Fruit fly (Drosophila melanogaster) whole organism, embryonic: Measurements from ENCODE around the gene asf1.

Experiments
- CG10147 ChIP-seq: fragments of 200-800 bp; sonication (Bioruptor generic); optimal IDR thresholded peaks from 2 replicates; lab custom pipeline; 2019; ENCODE audit warnings: missing biosample characterization, mild to moderate bottlenecking, missing genetic modification characterization, moderate library complexity
- CG10321 ChIP-seq: fragments of 200-800 bp; sonication (Bioruptor generic); IDR thresholded peaks from 2 replicates; pipeline ENCODE4 v1.3.6; 2022; ENCODE audit warnings: missing biosample characterization, missing genetic modification characterization
- CG10543 ChIP-seq: fragments of 200-800 bp; sonication (Bioruptor generic); optimal IDR thresholded peaks from 3 replicates; lab custom pipeline; 2017; ENCODE audit warnings: missing biosample characterization, mild to moderate bottlenecking, missing genetic modification characterization, moderate library complexity
- CG12155 ChIP-seq: fragments of 200-800 bp; sonication (Bioruptor generic); optimal IDR thresholded peaks from 3 replicates; lab custom pipeline; 2016; ENCODE audit warnings: missing biosample characterization, missing genetic modification characterization
- CG12942 ChIP-seq: fragments of 200-800 bp; sonication (Bioruptor generic); optimal IDR thresholded peaks from 3 replicates; lab custom pipeline; 2016; ENCODE audit warnings: missing biosample characterization, missing genetic modification characterization
- CG16779 ChIP-seq: fragments of 200-800 bp; sonication (Bioruptor generic); IDR thresholded peaks from 2 replicates; pipeline ENCODE4 v1.3.6; 2022; ENCODE audit warnings: missing biosample characterization, missing genetic modification characterization
- CG17328 ChIP-seq: fragments of 200-800 bp; sonication (Bioruptor generic); IDR thresholded peaks from 2 replicates; pipeline ENCODE4 v1.3.6; 2022; ENCODE audit warnings: missing biosample characterization, missing genetic modification characterization
- CG17385 ChIP-seq: fragments of 200-800 bp; sonication (Bioruptor generic); optimal IDR thresholded peaks from 3 replicates; lab custom pipeline; 2018; ENCODE audit warnings: missing biosample characterization, mild to moderate bottlenecking, missing genetic modification characterization
- CG17568 ChIP-seq: fragments of 200-800 bp; sonication (Bioruptor generic); optimal IDR thresholded peaks from 2 replicates; lab custom pipeline; 2018; ENCODE audit warnings: missing biosample characterization, mild to moderate bottlenecking, missing genetic modification characterization, moderate library complexity
- CG18262 ChIP-seq: fragments of 200-800 bp; optimal IDR thresholded peaks from 3 replicates; lab custom pipeline; 2019; ENCODE audit warnings: missing biosample characterization, mild to moderate bottlenecking, missing genetic modification characterization, moderate library complexity
- CG18599 ChIP-seq: fragments of 200-800 bp; sonication (Bioruptor generic); optimal IDR thresholded peaks from 3 replicates; lab custom pipeline; 2017; ENCODE audit warnings: missing biosample characterization, missing genetic modification characterization, mild to moderate bottlenecking, moderate library complexity, missing genetic modification reagents
- CG2202 ChIP-seq: fragments of 200-800 bp; sonication (Bioruptor generic); optimal IDR thresholded peaks from 2 replicates; lab custom pipeline; 2018; ENCODE audit warnings: missing biosample characterization, mild to moderate bottlenecking, missing genetic modification characterization
- CG34376 ChIP-seq: fragments of 200-800 bp; sonication (Bioruptor generic); optimal IDR thresholded peaks from 2 replicates; lab custom pipeline; 2018; ENCODE audit warnings: missing biosample characterization, mild to moderate bottlenecking, missing genetic modification characterization
- CG34422 ChIP-seq: fragments of 200-800 bp; sonication (Bioruptor generic); IDR thresholded peaks from 3 replicates; pipeline ENCODE4 v1.3.6; 2022; ENCODE audit warnings: missing biosample characterization, missing genetic modification characterization
- CG3838 ChIP-seq: fragments of 200-800 bp; sonication (Bioruptor generic); optimal IDR thresholded peaks from 3 replicates; lab custom pipeline; 2016; ENCODE audit warnings: missing biosample characterization, missing genetic modification characterization
- CG4328 ChIP-seq: fragments of 200-800 bp; sonication (Bioruptor generic); optimal IDR thresholded peaks from 3 replicates; lab custom pipeline; 2017; ENCODE audit warnings: missing biosample characterization, missing genetic modification reagents, missing genetic modification characterization
- CG4404 ChIP-seq: fragments of 200-800 bp; sonication (Bioruptor generic); IDR thresholded peaks from 2 replicates; pipeline ENCODE4 v1.3.6; 2022; ENCODE audit warnings: missing biosample characterization, missing genetic modification characterization
- CG8089 ChIP-seq: fragments of 200-800 bp; sonication (Bioruptor generic); optimal IDR thresholded peaks from 3 replicates; lab custom pipeline; 2016; ENCODE audit warnings: missing biosample characterization, missing genetic modification characterization
- CG8359 ChIP-seq: fragments of 200-800 bp; sonication (Bioruptor generic); optimal IDR thresholded peaks from 2 replicates; lab custom pipeline; 2017; ENCODE audit warnings: missing biosample characterization, mild to moderate bottlenecking, missing genetic modification characterization, borderline replicate concordance
- CG9727 ChIP-seq: fragments of 200-800 bp; sonication (Bioruptor generic); optimal IDR thresholded peaks from 3 replicates; lab custom pipeline; 2017; ENCODE audit warnings: missing biosample characterization, mild to moderate bottlenecking, missing genetic modification characterization
- Deaf1 ChIP-seq: fragments of 200-800 bp; optimal IDR thresholded peaks from 3 replicates; lab custom pipeline; 2019; ENCODE audit warnings: missing biosample characterization, mild to moderate bottlenecking, missing genetic modification characterization, moderate library complexity
- HLHmδ ChIP-seq: fragments of 200-800 bp; sonication (Bioruptor generic); optimal IDR thresholded peaks from 2 replicates; lab custom pipeline; 2018; ENCODE audit warnings: missing biosample characterization, mild to moderate bottlenecking, missing genetic modification characterization, moderate library complexity
- MESR4 ChIP-seq: fragments of 200-800 bp; sonication (Bioruptor generic); optimal IDR thresholded peaks from 2 replicates; lab custom pipeline; 2018; ENCODE audit warnings: missing biosample characterization, mild to moderate bottlenecking, missing genetic modification characterization, moderate library complexity
- Nf-YC ChIP-seq: fragments of 200-800 bp; optimal IDR thresholded peaks from 3 replicates; lab custom pipeline; 2019; ENCODE audit warnings: missing biosample characterization, mild to moderate bottlenecking, missing genetic modification characterization, moderate library complexity
- Oaz ChIP-seq: fragments of 200-800 bp; sonication (Bioruptor generic); IDR thresholded peaks from 2 replicates; pipeline ENCODE4 v1.3.6; 2022; ENCODE audit warnings: missing biosample characterization, missing genetic modification characterization
- Trl ChIP-seq, 3 experiments: fragments of >200 bp in 2 of 3; fragments of 200-800 bp in 1 of 3; sonication (Bioruptor generic) in 1 of 3; optimal IDR thresholded peaks; 2 replicates in 1 of 3; 3 replicates in 2 of 3; lab custom pipeline; 2016 to 2017; ENCODE audit warnings: missing biosample characterization in 1 of 3, missing genetic modification characterization in 1 of 3
- YL-1 ChIP-seq: fragments of 200-800 bp; sonication (Bioruptor generic); optimal IDR thresholded peaks from 3 replicates; lab custom pipeline; 2017; ENCODE audit warnings: missing biosample characterization, mild to moderate bottlenecking, missing genetic modification characterization
- abd-A ChIP-seq: fragments of 200-800 bp; sonication (Bioruptor generic); optimal IDR thresholded peaks from 3 replicates; lab custom pipeline; 2019; ENCODE audit warnings: missing biosample characterization, mild to moderate bottlenecking, missing genetic modification characterization, moderate library complexity
- bab2 ChIP-seq: fragments of 200-800 bp; sonication (Bioruptor generic); optimal IDR thresholded peaks from 2 replicates; lab custom pipeline; 2016; ENCODE audit warnings: missing biosample characterization, missing genetic modification characterization
- bcd ChIP-seq: fragments of 200-800 bp; sonication (Bioruptor generic); optimal IDR thresholded peaks from 2 replicates; lab custom pipeline; 2017; ENCODE audit warnings: missing biosample characterization, mild to moderate bottlenecking, missing genetic modification characterization
- cato ChIP-seq: fragments of 200-800 bp; sonication (Bioruptor generic); optimal IDR thresholded peaks from 2 replicates; lab custom pipeline; 2016; ENCODE audit warnings: missing biosample characterization, missing genetic modification characterization, borderline replicate concordance
- ewg ChIP-seq: fragments of 200-800 bp; sonication (Bioruptor generic); optimal IDR thresholded peaks from 3 replicates; lab custom pipeline; 2017; ENCODE audit warnings: mild to moderate bottlenecking, missing biosample characterization, missing genetic modification reagents, missing genetic modification characterization
- gce ChIP-seq: fragments of 200-800 bp; sonication (Bioruptor generic); IDR thresholded peaks from 3 replicates; pipeline ENCODE4 v1.3.6; 2022; ENCODE audit warnings: missing biosample characterization, missing genetic modification characterization
- gcm ChIP-seq: fragments of 200-800 bp; sonication (Bioruptor generic); optimal IDR thresholded peaks from 2 replicates; lab custom pipeline; 2019; ENCODE audit warnings: missing biosample characterization, mild to moderate bottlenecking, missing genetic modification characterization, moderate library complexity
- grn ChIP-seq: fragments of 200-800 bp; sonication (Bioruptor generic); optimal IDR thresholded peaks from 3 replicates; lab custom pipeline; 2017; ENCODE audit warnings: missing biosample characterization, missing genetic modification characterization
- lbe ChIP-seq: fragments of 200-800 bp; sonication (Bioruptor generic); optimal IDR thresholded peaks from 2 replicates; lab custom pipeline; 2016; ENCODE audit warnings: missing biosample characterization, mild to moderate bottlenecking, missing genetic modification characterization
- p53 ChIP-seq: fragments of 200-800 bp; sonication (Bioruptor generic); optimal IDR thresholded peaks from 2 replicates; lab custom pipeline; 2016; ENCODE audit warnings: missing biosample characterization, missing genetic modification characterization
- pan ChIP-seq, 4 experiments: fragments of >200 bp in 3 of 4; fragments of 200-800 bp in 1 of 4; sonication (Bioruptor generic) in 1 of 4; optimal IDR thresholded peaks in 3 of 4; IDR thresholded peaks in 1 of 4; 2 replicates each; pipeline versions ENCODE4 v1.3.6 to Lab custom; 2017 to 2022; ENCODE audit warnings: missing biosample characterization in 2 of 4, missing genetic modification characterization in 2 of 4, mixed read lengths in 1 of 4
- phol ChIP-seq: fragments of 200-800 bp; sonication (Bioruptor generic); optimal IDR thresholded peaks from 3 replicates; lab custom pipeline; 2018; ENCODE audit warnings: missing biosample characterization, mild to moderate bottlenecking, missing genetic modification characterization, moderate library complexity
- prd ChIP-seq, 3 experiments: fragments of >200 bp in 2 of 3; fragments of 200-800 bp in 1 of 3; sonication (Bioruptor generic) in 1 of 3; optimal IDR thresholded peaks in 2 of 3; IDR thresholded peaks in 1 of 3; 2 replicates in 2 of 3; 3 replicates in 1 of 3; pipeline versions ENCODE4 v1.3.6 to Lab custom; 2017 to 2022; ENCODE audit warnings: missing biosample characterization in 1 of 3, missing genetic modification characterization in 1 of 3
- run ChIP-seq: fragments of 200-800 bp; sonication (Bioruptor generic); optimal IDR thresholded peaks from 3 replicates; lab custom pipeline; 2018; ENCODE audit warnings: missing biosample characterization, mild to moderate bottlenecking, missing genetic modification characterization
- sc ChIP-seq, 3 experiments: fragments of >200 bp in 2 of 3; fragments of 200-800 bp in 1 of 3; sonication (Bioruptor generic) in 1 of 3; optimal IDR thresholded peaks; 2 replicates in 2 of 3; 3 replicates in 1 of 3; lab custom pipeline; 2017; ENCODE audit warnings: mild to moderate bottlenecking in 1 of 3, missing biosample characterization in 1 of 3, missing genetic modification characterization in 1 of 3, missing genetic modification reagents in 1 of 3
- so ChIP-seq: fragments of 200-800 bp; sonication (Bioruptor generic); IDR thresholded peaks from 3 replicates; pipeline ENCODE4 v1.3.6; 2022; ENCODE audit warnings: missing biosample characterization, missing genetic modification characterization
- stc ChIP-seq: fragments of 200-800 bp; sonication (Bioruptor generic); IDR thresholded peaks from 2 replicates; pipeline ENCODE4 v1.3.6; 2022; ENCODE audit warnings: missing biosample characterization, missing genetic modification characterization
- stwl ChIP-seq: fragments of 200-800 bp; sonication (Bioruptor generic); optimal IDR thresholded peaks from 3 replicates; lab custom pipeline; 2018; ENCODE audit warnings: missing biosample characterization, mild to moderate bottlenecking, missing genetic modification characterization, moderate library complexity
- unpg ChIP-seq: fragments of 200-800 bp; sonication (Bioruptor generic); optimal IDR thresholded peaks from 3 replicates; lab custom pipeline; 2018; ENCODE audit warnings: missing biosample characterization, mild to moderate bottlenecking, missing genetic modification characterization, moderate library complexity
- zen2 ChIP-seq: fragments of 200-800 bp; sonication (Bioruptor generic); IDR thresholded peaks from 3 replicates; pipeline ENCODE4 v1.3.6; 2022; ENCODE audit warnings: missing biosample characterization, missing genetic modification characterization; ENCODE audit not compliant: partially characterized antibody

asf1 gene

DNA sequence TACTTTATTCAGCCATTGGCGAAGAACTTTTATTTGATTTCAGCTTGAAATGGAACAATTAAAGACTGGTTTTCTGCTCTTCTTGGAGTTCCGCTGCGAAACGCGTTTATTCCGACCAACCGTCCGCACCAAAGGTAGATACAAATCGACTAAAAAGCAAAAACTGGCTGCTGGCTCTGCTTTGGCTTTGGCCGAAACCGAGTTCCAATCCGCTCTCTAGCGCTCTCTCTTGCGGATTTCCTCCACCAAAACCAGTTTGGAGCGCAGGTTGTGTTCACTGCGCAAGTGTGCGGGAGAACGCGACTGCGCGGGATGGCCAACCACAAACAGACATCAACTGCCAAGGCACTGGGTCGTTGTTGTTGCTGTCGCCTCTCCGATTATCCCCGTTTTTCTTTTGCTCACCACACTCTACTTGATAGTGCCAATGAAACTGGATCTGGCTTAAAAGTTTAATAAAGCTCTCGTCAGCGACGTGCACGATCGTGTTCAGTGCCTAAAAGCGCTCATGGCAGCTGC, 16.8 kb downstream of the asf1 start, which contains the start of gene wnd (continued):
- TF ChIP-seq zen2 (GFP tag; lab: Robert Waterston, UW) (no peak), CG34376 (no peak), CG10543 (GFP tag; lab: Kevin White, UChicago) (peak; percentile 0), Nf-YC (tag; lab: Kevin White, UChicago) (peak; percentile 74), run (tag; lab: Kevin White, UChicago) (peak; percentile 7), gcm (GFP tag; lab: Kevin White, UChicago) (no peak), HLHmδ (peak; percentile 30), YL-1 (no peak), CG17568 (GFP tag; lab: Kevin White, UChicago) (no peak), Trl (optimal IDR thresholded peaks at IDR 0.05; lab: Kevin White, UChicago) (peak; percentile 86 to 88), Trl (GFP tag; optimal IDR thresholded peaks at IDR 0.05; lab: Kevin White, UChicago) (peak; percentile 13), CG9727 (no peak), so (GFP tag; lab: Robert Waterston, UW) (peak; percentile 38; the same call in 1 of the 3 replicates), phol (tag; lab: Kevin White, UChicago) (no peak), Deaf1 (tag; lab: Kevin White, UChicago) (peak; percentile 21), CG17328 (GFP tag; lab: Robert Waterston, UW) (no peak), CG4404 (GFP tag; lab: Robert Waterston, UW) (no peak), Oaz (GFP tag; lab: Robert Waterston, UW) (no peak), grn (GFP tag; lab: Kevin White, UChicago) (peak; percentile 29), lbe (GFP tag; lab: Kevin White, UChicago) (no peak), CG2202 (tag; lab: Kevin White, UChicago) (no peak), MESR4 (GFP tag; lab: Kevin White, UChicago) (no peak), CG18262 (tag; lab: Kevin White, UChicago) (no peak), CG18599 (GFP tag; lab: Kevin White, UChicago) (no peak), ewg (GFP tag; lab: Kevin White, UChicago) (peak; percentile 99), pan (optimal IDR thresholded peaks at IDR 0.05; lab: Kevin White, UChicago) (no peak), pan (GFP tag; optimal IDR thresholded peaks at IDR 0.05 in 1 of 2, IDR thresholded peaks at IDR 0.05 in 1 of 2) (peak in 1 of 2 experiments; percentile 6), abd-A (no peak), CG16779 (peak; percentile 17; the same call in 1 of the 2 replicates), CG8089 (GFP tag; lab: Kevin White, UChicago) (no peak), CG8359 (GFP tag; lab: Kevin White, UChicago) (no peak), stwl (tag; lab: Kevin White, UChicago) (no peak), CG10321 (GFP tag; lab: Robert Waterston, UW) (no peak), gce (0 out of 3 replicates have a peak, but pooled peaks have one; percentile 19), p53 (GFP tag; lab: Kevin White, UChicago) (peak; percentile 100)

DNA sequence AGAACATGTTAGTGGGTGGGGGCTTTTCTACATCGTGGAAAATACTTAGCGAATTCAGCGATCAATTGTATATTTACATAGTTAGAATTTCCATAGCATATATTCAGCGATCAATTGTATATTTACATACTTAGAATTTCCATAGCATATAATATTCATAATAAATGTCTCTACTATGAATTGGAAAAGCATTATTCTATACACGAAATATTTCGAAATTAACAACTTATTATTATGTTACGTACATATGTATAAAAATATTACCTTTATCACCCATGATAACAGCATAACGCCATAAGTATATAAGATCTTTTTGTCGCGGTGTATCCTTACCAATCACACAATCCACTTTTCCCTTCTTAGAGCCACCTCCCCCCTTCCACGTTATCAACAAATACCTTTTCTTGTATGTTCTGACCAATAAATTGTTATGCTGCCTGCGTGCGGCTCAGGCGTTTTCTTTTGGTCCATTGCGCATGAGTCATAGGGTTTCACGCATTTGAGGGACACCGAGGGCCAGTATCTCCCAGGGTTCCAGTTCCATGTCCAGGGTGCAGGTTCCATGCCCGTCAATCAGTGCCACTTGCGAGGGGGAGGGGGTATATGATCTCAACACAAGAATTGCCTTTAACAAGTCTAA, 18.2 kb downstream of the asf1 start:
- TF ChIP-seq CG4328, result no peak
- TF ChIP-seq bab2 (GFP tag; lab: Kevin White, UChicago), result no peak
- TF ChIP-seq cato (GFP tag; lab: Kevin White, UChicago), result no peak
- TF ChIP-seq prd (optimal IDR thresholded peaks at IDR 0.05; lab: Kevin White, UChicago), result no peak
- TF ChIP-seq prd (GFP tag; IDR thresholded peaks at IDR 0.05; lab: Robert Waterston, UW), result peak; percentile 78
- TF ChIP-seq stc (GFP tag; lab: Robert Waterston, UW), result no peak
- peak; percentile 40 for TF ChIP-seq CG17385 (GFP tag; lab: Kevin White, UChicago)
- TF ChIP-seq CG12155 (GFP tag; lab: Kevin White, UChicago), result peak; percentile 16
- TF ChIP-seq CG10147 (GFP tag; lab: Kevin White, UChicago), result no peak
- no peak for TF ChIP-seq CG12942
- TF ChIP-seq unpg (GFP tag; lab: Kevin White, UChicago), result peak; percentile 60
- TF ChIP-seq pan (optimal IDR thresholded peaks at IDR 0.05; lab: Kevin White, UChicago), result no peak
- TF ChIP-seq pan (GFP tag; optimal IDR thresholded peaks at IDR 0.05 in 1 of 2, IDR thresholded peaks at IDR 0.05 in 1 of 2), result no peak
- TF ChIP-seq CG34422, result no peak
- TF ChIP-seq bcd, result no peak
- TF ChIP-seq sc (optimal IDR thresholded peaks at IDR 0.05; lab: Kevin White, UChicago), result no peak
- peak; percentile 51 for TF ChIP-seq sc (GFP tag; optimal IDR thresholded peaks at IDR 0.05; lab: Kevin White, UChicago)
- no peak for TF ChIP-seq CG3838 (GFP tag; lab: Kevin White, UChicago)
